Fruit fly (Drosophila melanogaster): ENCODE data around the gene bcd.

The bcd gene

DNA sequence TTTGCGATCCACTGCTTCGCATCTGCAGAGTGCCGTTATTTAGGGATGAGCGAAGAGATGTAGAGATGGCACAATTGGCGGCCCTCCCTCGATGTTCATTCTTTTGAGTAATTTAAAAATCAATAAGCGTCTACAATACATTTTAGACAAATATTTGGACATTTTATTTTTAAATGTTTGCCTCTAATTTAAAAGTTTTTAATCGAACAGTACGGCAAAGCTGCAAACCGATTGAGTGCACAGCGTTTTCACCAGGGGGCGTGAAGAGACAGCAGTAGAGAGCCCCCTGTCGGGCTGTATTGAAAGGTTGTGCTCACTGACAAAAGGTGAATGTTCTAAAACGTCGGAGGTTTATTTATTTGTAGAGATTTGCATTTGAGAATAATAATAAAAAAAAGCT, at the start of gene bcd (continued):
- peak; percentile 75 for TF ChIP-seq dysf (GFP tag; IDR thresholded peaks at IDR 0.05)
- TF ChIP-seq CG8290 (GFP tag; optimal IDR thresholded peaks at IDR 0.05), result peak; percentile 80
- no peak for TF ChIP-seq CG8290 (tag; optimal IDR thresholded peaks at IDR 0.05)
- peak; percentile 73 for TF ChIP-seq ranshi (GFP tag; IDR thresholded peaks at IDR 0.05)
- peak; percentile 57 for TF ChIP-seq CG18476 (GFP tag; optimal IDR thresholded peaks at IDR 0.05)
- no peak for TF ChIP-seq CG15011 (GFP tag; optimal IDR thresholded peaks at IDR 0.05)
- TF ChIP-seq pros (GFP tag; optimal IDR thresholded peaks at IDR 0.05), result no peak
- TF ChIP-seq CG3726 (GFP tag; IDR thresholded peaks at IDR 0.05), result peak; percentile 42; the same call in 1 of the 3 replicates
- TF ChIP-seq Rx (GFP tag; IDR thresholded peaks at IDR 0.05), result peak; percentile 69
- TF ChIP-seq insv (GFP tag; optimal IDR thresholded peaks at IDR 0.05), result peak in 1 of 2 experiments; percentile 54
- peak; percentile 61 for TF ChIP-seq CG2875 (GFP tag; optimal IDR thresholded peaks at IDR 0.05)
- no peak for TF ChIP-seq schlank (tag; optimal IDR thresholded peaks at IDR 0.05)
- peak; percentile 75 for TF ChIP-seq CG9215 (GFP tag; IDR thresholded peaks at IDR 0.05)
- peak; percentile 9 for TF ChIP-seq tap (tag; optimal IDR thresholded peaks at IDR 0.05)
- TF ChIP-seq ATbp (GFP tag; optimal IDR thresholded peaks at IDR 0.05), result peak; percentile 54
- TF ChIP-seq crc (GFP tag; optimal IDR thresholded peaks at IDR 0.05), result no peak
- peak; percentile 44 for TF ChIP-seq dm (GFP tag; optimal IDR thresholded peaks at IDR 0.05)
- TF ChIP-seq CG15514 (GFP tag; optimal IDR thresholded peaks at IDR 0.05), result peak; percentile 59
- peak; percentile 64 for TF ChIP-seq ssp (GFP tag; IDR thresholded peaks at IDR 0.05)
- TF ChIP-seq CG2129 (GFP tag; IDR thresholded peaks at IDR 0.05; ENCODE audit: partially characterized antibody), result no peak
- TF ChIP-seq TFAM (GFP tag; optimal IDR thresholded peaks at IDR 0.05), result no peak
- peak; percentile 86 for TF ChIP-seq NFAT (GFP tag; IDR thresholded peaks at IDR 0.05)
- TF ChIP-seq NC2β (GFP tag; optimal IDR thresholded peaks at IDR 0.05), result peak; percentile 76
- TF ChIP-seq prd (optimal IDR thresholded peaks at IDR 0.05), result no peak
- peak; percentile 92 for TF ChIP-seq prd (GFP tag; IDR thresholded peaks at IDR 0.05)
- peak; percentile 90 for TF ChIP-seq CG8944 (GFP tag; optimal IDR thresholded peaks at IDR 0.05)
- peak; percentile 60 for TF ChIP-seq CHES-1-like (GFP tag; optimal IDR thresholded peaks at IDR 0.05)
- peak; percentile 54 for TF ChIP-seq CG10462 (GFP tag; optimal IDR thresholded peaks at IDR 0.05)
- peak; percentile 78 for TF ChIP-seq bab2 (GFP tag; optimal IDR thresholded peaks at IDR 0.05)
- no peak for TF ChIP-seq GATAe (GFP tag; conservative IDR thresholded peaks at IDR 0.05)
- peak; percentile 35 for TF ChIP-seq Adf1 (GFP tag; IDR thresholded peaks at IDR 0.05)
- TF ChIP-seq H15 (GFP tag; IDR thresholded peaks at IDR 0.05), result peak; percentile 58; the same call in 1 of the 3 replicates
- TF ChIP-seq Sox100B (GFP tag; optimal IDR thresholded peaks at IDR 0.05), result peak; percentile 43
- peak; percentile 33 for TF ChIP-seq CG3281 (GFP tag; optimal IDR thresholded peaks at IDR 0.05)
- TF ChIP-seq dan (GFP tag; IDR thresholded peaks at IDR 0.05), result peak; percentile 45; the same call in 1 of the 2 replicates
- TF ChIP-seq CG9817 (tag; optimal IDR thresholded peaks at IDR 0.05), result peak; percentile 76
- TF ChIP-seq CG1603 (tag; optimal IDR thresholded peaks at IDR 0.05), result peak; percentile 76
- peak; percentile 50 for TF ChIP-seq ewg (GFP tag; optimal IDR thresholded peaks at IDR 0.05)
- no peak for TF ChIP-seq Kr (GFP tag; optimal IDR thresholded peaks at IDR 0.05)
- TF ChIP-seq CG14014 (GFP tag; IDR thresholded peaks at IDR 0.05), result peak; percentile 83
- peak; percentile 73 for TF ChIP-seq CG7987 (GFP tag; optimal IDR thresholded peaks at IDR 0.05)
- no peak for TF ChIP-seq Dip2 (GFP tag; IDR thresholded peaks at IDR 0.05)
- peak; percentile 54 for TF ChIP-seq hkb (optimal IDR thresholded peaks at IDR 0.05)
- peak; percentile 70 for TF ChIP-seq hkb (GFP tag; IDR thresholded peaks at IDR 0.05)
- TF ChIP-seq MTF-1 (GFP tag; optimal IDR thresholded peaks at IDR 0.05; ENCODE audit: borderline replicate concordance), result peak; percentile 83
- TF ChIP-seq CG11695 (GFP tag; IDR thresholded peaks at IDR 0.05), result peak; percentile 19; the same call in 1 of the 3 replicates
- peak; percentile 53; the same call in 2 of the 3 replicates for TF ChIP-seq CG11560 (tag; IDR thresholded peaks at IDR 0.05)
- peak; percentile 75 for TF ChIP-seq CG42726 (GFP tag; IDR thresholded peaks at IDR 0.05; ENCODE audit: partially characterized antibody)
- peak; percentile 76 for TF ChIP-seq ttk (GFP tag; IDR thresholded peaks at IDR 0.05)
- TF ChIP-seq CG4820 (GFP tag; optimal IDR thresholded peaks at IDR 0.05), result peak; percentile 68
- TF ChIP-seq CG15073 (GFP tag; optimal IDR thresholded peaks at IDR 0.05), result peak; percentile 57
- peak; percentile 79 for TF ChIP-seq CG10959 (GFP tag; IDR thresholded peaks at IDR 0.05)

All from whole organism, embryonic.